Worm (Caenorhabditis elegans): ENCODE measurements around the gene sra-28.

DNA sequence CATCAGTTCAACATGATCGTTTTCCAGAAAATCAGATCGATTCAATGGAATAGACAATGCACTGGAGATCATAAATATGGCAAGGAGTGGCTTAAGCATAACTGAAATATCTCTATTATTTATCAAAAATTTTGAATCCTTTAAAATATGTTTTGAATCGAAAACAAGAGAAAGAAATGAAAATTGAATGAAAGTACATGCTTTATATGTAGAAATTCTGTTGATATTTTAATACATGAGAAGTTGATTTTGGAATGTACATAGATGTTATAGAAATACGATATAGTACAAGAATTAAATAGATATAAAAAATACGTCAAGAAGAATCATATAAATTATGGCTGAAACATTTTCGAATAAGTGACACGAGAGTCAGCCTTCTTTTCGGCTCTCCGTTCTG is 18.7 kb upstream of the sra-28 start, which contains the start of gene C56C10.9:
- TF ChIP-seq ceh-16 (tag; optimal IDR thresholded peaks at IDR 0.05) (no peak), nhr-77 (tag; optimal IDR thresholded peaks at IDR 0.05) (no peak), dmd-4 (tag; optimal IDR thresholded peaks at IDR 0.05) (no peak), fos-1 (tag; optimal IDR thresholded peaks at IDR 0.05) (no peak), alr-1 (tag; optimal IDR thresholded peaks at IDR 0.05) (no peak), blmp-1 (tag; optimal IDR thresholded peaks at IDR 0.05; ENCODE audit: insufficient read depth) (no peak), snpc-4 (tag; optimal IDR thresholded peaks at IDR 0.05) (no peak), unc-39 (tag; optimal IDR thresholded peaks at IDR 0.05) (no peak), nhr-129 (tag; optimal IDR thresholded peaks at IDR 0.05) (no peak), F13H6.1 (tag; optimal IDR thresholded peaks at IDR 0.05) (no peak)
